Worm (Caenorhabditis elegans) whole organism, late embryonic: ENCODE results near the gene srh-128.

ENCODE experiments used
- ceh-34 ChIP-seq: sonication (generic microtip); optimal IDR thresholded peaks from 2 replicates; lab custom pipeline; 2016; ENCODE audit warnings: mild to moderate bottlenecking, missing genetic modification characterization, missing compliant biosample characterization
- fax-1 ChIP-seq: sonication (generic microtip); optimal IDR thresholded peaks from 2 replicates; lab custom pipeline; 2016; ENCODE audit warnings: missing genotype, missing genetic modification characterization, missing compliant biosample characterization
- fkh-10 ChIP-seq: fragments of 150-350 bp; optimal IDR thresholded peaks from 2 replicates; lab custom pipeline; 2014; ENCODE audit warnings: missing biosample characterization, missing genetic modification reagents, missing genetic modification characterization
- hlh-30 ChIP-seq: sonication (generic microtip); optimal IDR thresholded peaks from 2 replicates; lab custom pipeline; 2017; ENCODE audit warnings: antibody characterized with exemption, missing genetic modification characterization, missing compliant biosample characterization; ENCODE audit not compliant: insufficient read depth
- lin-11 ChIP-seq: fragments of 200-800 bp; sonication (Bioruptor generic); optimal IDR thresholded peaks from 2 replicates; lab custom pipeline; 2018; ENCODE audit warnings: mild to moderate bottlenecking, missing genetic modification characterization, missing compliant biosample characterization
- nfya-1 ChIP-seq: sonication (generic microtip); optimal IDR thresholded peaks from 2 replicates; lab custom pipeline; 2017; ENCODE audit warnings: missing genetic modification characterization, mild to moderate bottlenecking, missing compliant biosample characterization, antibody characterized with exemption, moderate library complexity
- nhr-11 ChIP-seq: fragments of 150-350 bp; optimal IDR thresholded peaks from 2 replicates; lab custom pipeline; 2014; ENCODE audit warnings: missing biosample characterization, missing genetic modification characterization
- npax-4 ChIP-seq: sonication (generic microtip); optimal IDR thresholded peaks from 2 replicates; lab custom pipeline; 2016; ENCODE audit warnings: missing genetic modification characterization, missing compliant biosample characterization
- pag-3 ChIP-seq: sonication (generic microtip); optimal IDR thresholded peaks from 2 replicates; lab custom pipeline; 2016; ENCODE audit warnings: missing compliant biosample characterization, missing genetic modification characterization, borderline replicate concordance
- pha-4 ChIP-seq: fragments of 150-350 bp; optimal IDR thresholded peaks from 2 replicates; lab custom pipeline; 2018; ENCODE audit warnings: missing biosample characterization, missing genetic modification reagents, missing genetic modification characterization
- ref-2 ChIP-seq: sonication (generic microtip); optimal IDR thresholded peaks from 2 replicates; lab custom pipeline; 2016; ENCODE audit warnings: missing genetic modification characterization, missing compliant biosample characterization
- rnt-1 ChIP-seq: sonication (generic microtip); optimal IDR thresholded peaks from 2 replicates; lab custom pipeline; 2016; ENCODE audit warnings: missing genetic modification characterization, missing compliant biosample characterization
- sox-2 ChIP-seq: fragments of 200-800 bp; sonication (Bioruptor generic); IDR thresholded peaks from 2 replicates; pipeline ENCODE4 v1.3.6; 2022; ENCODE audit warnings: missing genetic modification reagents, missing genetic modification characterization, missing compliant biosample characterization
- unc-86 ChIP-seq: sonication (generic microtip); optimal IDR thresholded peaks from 2 replicates; lab custom pipeline; 2016; ENCODE audit warnings: missing genetic modification characterization, missing compliant biosample characterization

DNA sequence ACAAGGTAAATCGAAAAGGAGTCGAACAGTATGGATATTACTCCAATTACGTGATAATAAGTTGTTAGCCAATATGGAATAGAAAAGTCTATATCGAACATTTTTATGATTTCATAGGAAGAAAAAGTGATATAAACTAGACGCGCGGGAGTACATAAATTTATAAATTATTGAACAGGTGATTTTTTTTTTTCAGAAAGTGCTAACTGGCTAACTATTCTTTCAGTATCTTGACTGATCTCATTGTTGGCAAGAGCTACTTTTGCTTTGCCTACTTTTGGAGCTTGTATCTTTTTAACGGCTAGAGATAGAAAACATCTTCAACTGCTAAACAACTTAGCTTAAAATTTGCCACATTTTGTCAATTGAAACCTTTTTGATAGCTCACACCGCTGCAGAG is 2.3 kb downstream of the srh-128 start, which contains the start of gene sri-60:
- TF ChIP-seq nfya-1 (tag; lab: Kevin White, UChicago) (no peak), unc-86 (no peak), lin-11 (tag; lab: Kevin White, UChicago) (no peak), fax-1 (tag; lab: Kevin White, UChicago) (no peak), fkh-10 (GFP tag; lab: Kevin White, UChicago) (no peak), rnt-1 (tag; lab: Kevin White, UChicago) (no peak), ref-2 (tag; lab: Kevin White, UChicago) (no peak), pha-4 (tag; lab: Kevin White, UChicago) (no peak), ceh-34 (no peak), sox-2 (no peak), npax-4 (no peak), hlh-30 (tag; lab: Kevin White, UChicago) (no peak), nhr-11 (tag; lab: Kevin White, UChicago) (no peak), pag-3 (tag; lab: Kevin White, UChicago) (no peak)
